Worm (Caenorhabditis elegans) whole organism, dauer: ENCODE data around the gene B0244.9.

Experiments used
- unc-62 ChIP-seq: sonication (generic microtip); optimal IDR thresholded peaks from 2 replicates; lab custom pipeline; 2017; ENCODE audit warnings: missing biosample characterization, missing genetic modification reagents, missing genetic modification characterization

The B0244.9 gene

ce11 chrIII:5683998-5684397, 46.8 kb downstream of the B0244.9 start, which contains the start of gene rcan-1:
rcan-1 (minus strand) TSS chrIII:5684098.
- no peak for TF ChIP-seq unc-62 (GFP tag; lab: Kevin White, UChicago)

ce11 chrIII:5680141-5680540, 50.7 kb downstream of the B0244.9 start, which contains the start of gene pst-2:
pst-2 (plus strand) TSS chrIII:5680433.
- no peak for TF ChIP-seq unc-62 (GFP tag; lab: Kevin White, UChicago)
